Worm (Caenorhabditis elegans) whole organism, L4 larva: ENCODE measurements around the gene nlp-41.

Experiments used
- D1046.2 ChIP-seq: fragments of 200-800 bp; sonication (Bioruptor generic); IDR thresholded peaks from 2 replicates; pipeline ENCODE4 v1.3.6; 2022; ENCODE audit warnings: missing genetic modification characterization, missing compliant biosample characterization
- F10B5.3 ChIP-seq: sonication (generic microtip); optimal IDR thresholded peaks from 2 replicates; lab custom pipeline; 2016; ENCODE audit warnings: mild to moderate bottlenecking, missing genetic modification characterization, missing compliant biosample characterization
- F49E8.2 ChIP-seq: sonication (generic microtip); optimal IDR thresholded peaks from 2 replicates; lab custom pipeline; 2016; ENCODE audit warnings: missing compliant biosample characterization, mild to moderate bottlenecking, missing genetic modification characterization, borderline replicate concordance
- T20F7.1 ChIP-seq: fragments of 200-800 bp; sonication (Bioruptor generic); optimal IDR thresholded peaks from 2 replicates; lab custom pipeline; 2018; ENCODE audit warnings: mild to moderate bottlenecking, missing genetic modification characterization, missing compliant biosample characterization
- T26A8.4 ChIP-seq: fragments of 200-800 bp; sonication (Bioruptor generic); IDR thresholded peaks from 2 replicates; pipeline ENCODE4 v1.3.6; 2022; ENCODE audit warnings: missing genetic modification characterization, missing compliant biosample characterization
- Y105C5A.15 ChIP-seq: fragments of 200-800 bp; sonication (Bioruptor generic); IDR thresholded peaks from 2 replicates; pipeline ENCODE4 v1.3.6; 2022; ENCODE audit warnings: missing genetic modification characterization, missing compliant biosample characterization
- Y48G9A.11 ChIP-seq: fragments of 200-800 bp; sonication (Bioruptor generic); IDR thresholded peaks from 2 replicates; pipeline ENCODE4 v1.3.6; 2022; ENCODE audit warnings: missing genetic modification reagents, missing genetic modification characterization, missing compliant biosample characterization
- Y5F2A.4 ChIP-seq: fragments of 200-800 bp; sonication (Bioruptor generic); optimal IDR thresholded peaks from 2 replicates; lab custom pipeline; 2018; ENCODE audit warnings: mild to moderate bottlenecking, missing genetic modification characterization, missing compliant biosample characterization
- Y75B8A.6 ChIP-seq: fragments of 200-800 bp; sonication (Bioruptor generic); IDR thresholded peaks from 2 replicates; pipeline ENCODE4 v1.3.6; 2022; ENCODE audit warnings: missing genetic modification reagents, missing genetic modification characterization, missing compliant biosample characterization
- ZK546.5 ChIP-seq, 2 experiments: sonication (generic microtip); optimal IDR thresholded peaks; 2 replicates each; lab custom pipeline; 2017; ENCODE audit warnings: missing biosample characterization in 2 of 2, missing genetic modification characterization in 2 of 2
- aly-2 ChIP-seq: sonication (generic microtip); optimal IDR thresholded peaks from 2 replicates; lab custom pipeline; 2018; ENCODE audit warnings: missing biosample characterization, missing genetic modification characterization
- ceh-20 ChIP-seq: fragments of 200-800 bp; sonication (Bioruptor generic); IDR thresholded peaks from 2 replicates; pipeline ENCODE4 v1.3.6; 2022; ENCODE audit warnings: missing genetic modification reagents, missing genetic modification characterization, missing compliant biosample characterization
- ceh-32 ChIP-seq: sonication (generic microtip); optimal IDR thresholded peaks from 2 replicates; lab custom pipeline; 2016; ENCODE audit warnings: mild to moderate bottlenecking, missing genetic modification characterization, missing compliant biosample characterization; ENCODE audit not compliant: poor library complexity
- ces-1 ChIP-seq: fragments of 150-350 bp; sonication (generic microtip); optimal IDR thresholded peaks from 4 replicates; lab custom pipeline; 2014; ENCODE audit warnings: missing biosample characterization, missing genetic modification reagents, missing genetic modification characterization
- cey-2 ChIP-seq: sonication (generic microtip); optimal IDR thresholded peaks from 3 replicates; lab custom pipeline; 2017; ENCODE audit warnings: missing genetic modification characterization, mild to moderate bottlenecking, missing compliant biosample characterization, antibody characterized with exemption, borderline replicate concordance; ENCODE audit not compliant: insufficient read depth
- daf-16 ChIP-seq, 3 experiments: sonication (generic microtip); optimal IDR thresholded peaks; 2 replicates each; lab custom pipeline; 2016 to 2017; ENCODE audit warnings: missing genetic modification characterization in 3 of 3, missing genetic modification reagents in 3 of 3, mild to moderate bottlenecking in 2 of 3, missing compliant biosample characterization in 2 of 3, missing biosample characterization in 1 of 3, moderate library complexity in 1 of 3
- dmd-6 ChIP-seq: fragments of 200-800 bp; sonication (Bioruptor generic); IDR thresholded peaks from 2 replicates; pipeline ENCODE4 v1.3.6; 2022; ENCODE audit warnings: missing genetic modification reagents, missing genetic modification characterization, missing compliant biosample characterization
- dve-1 ChIP-seq: sonication (generic microtip); optimal IDR thresholded peaks from 2 replicates; lab custom pipeline; 2017; ENCODE audit warnings: antibody characterized with exemption, mild to moderate bottlenecking, missing genetic modification characterization, missing compliant biosample characterization; ENCODE audit not compliant: insufficient read depth
- egl-43 ChIP-seq: fragments of 200-800 bp; sonication (Bioruptor generic); IDR thresholded peaks from 2 replicates; pipeline ENCODE4 v1.3.6; 2022; ENCODE audit warnings: missing genetic modification reagents, missing genetic modification characterization, missing compliant biosample characterization
- fkh-10 ChIP-seq: fragments of 150-350 bp; optimal IDR thresholded peaks from 2 replicates; lab custom pipeline; 2014; ENCODE audit warnings: missing biosample characterization, missing genetic modification reagents, missing genetic modification characterization
- fos-1 ChIP-seq: fragments of 150-350 bp; optimal IDR thresholded peaks from 2 replicates; lab custom pipeline; 2014; ENCODE audit warnings: missing biosample characterization, missing genetic modification characterization
- gei-8 ChIP-seq: fragments of 200-800 bp; sonication (Bioruptor generic); optimal IDR thresholded peaks from 2 replicates; lab custom pipeline; 2018; ENCODE audit warnings: mild to moderate bottlenecking, missing genetic modification characterization, missing compliant biosample characterization
- hif-1 ChIP-seq, 2 experiments: sonication (generic microtip); optimal IDR thresholded peaks; 2 replicates each; lab custom pipeline; 2016 to 2017; ENCODE audit warnings: missing compliant biosample characterization in 2 of 2, missing genetic modification characterization in 2 of 2, missing genetic modification reagents in 2 of 2, missing genotype in 2 of 2, mild to moderate bottlenecking in 1 of 2
- hmg-1.1 ChIP-seq: fragments of 200-800 bp; sonication (Bioruptor generic); IDR thresholded peaks from 2 replicates; pipeline ENCODE4 v1.3.6; 2022; ENCODE audit warnings: missing genetic modification reagents, missing genetic modification characterization, missing compliant biosample characterization
- lim-7 ChIP-seq: fragments of 200-800 bp; sonication (Bioruptor generic); IDR thresholded peaks from 2 replicates; pipeline ENCODE4 v1.3.6; 2022; ENCODE audit warnings: missing genetic modification characterization, missing compliant biosample characterization
- lin-15B ChIP-seq: fragments of 150-350 bp; sonication (generic microtip); optimal IDR thresholded peaks from 3 replicates; lab custom pipeline; 2014; ENCODE audit warnings: missing biosample characterization, missing genetic modification characterization
- lin-39 ChIP-seq: fragments of 150-350 bp; optimal IDR thresholded peaks from 2 replicates; lab custom pipeline; 2014; ENCODE audit warnings: missing biosample characterization, missing genetic modification reagents, missing genetic modification characterization
- madf-5 ChIP-seq, 2 experiments: fragments of 200-800 bp; sonication (Bioruptor generic); IDR thresholded peaks; 2 replicates each; pipeline ENCODE4 v1.3.6; 2022; ENCODE audit warnings: missing compliant biosample characterization in 2 of 2, missing genetic modification characterization in 2 of 2
- madf-9 ChIP-seq: fragments of 200-800 bp; sonication (Bioruptor generic); conservative IDR thresholded peaks from 2 replicates; pipeline ENCODE4 v1.3.6; 2022; ENCODE audit warnings: missing genetic modification reagents, missing genetic modification characterization, missing compliant biosample characterization
- mdl-1 ChIP-seq, 2 experiments: fragments of 150-350 bp in 1 of 2; sonication (generic microtip) in 1 of 2; optimal IDR thresholded peaks; 2 replicates each; lab custom pipeline; 2014 to 2017; ENCODE audit warnings: missing biosample characterization in 2 of 2, missing genetic modification characterization in 2 of 2
- mdt-29 ChIP-seq: fragments of 200-800 bp; sonication (Bioruptor generic); IDR thresholded peaks from 2 replicates; pipeline ENCODE4 v1.3.6; 2022; ENCODE audit warnings: missing genetic modification reagents, missing genetic modification characterization, missing compliant biosample characterization
- mxl-2 ChIP-seq: fragments of 200-800 bp; sonication (Bioruptor generic); conservative IDR thresholded peaks from 2 replicates; pipeline ENCODE4 v1.3.6; 2022; ENCODE audit warnings: missing genetic modification reagents, missing genetic modification characterization, missing compliant biosample characterization
- mxl-3 ChIP-seq: fragments of 200-800 bp; sonication (Bioruptor generic); optimal IDR thresholded peaks from 2 replicates; lab custom pipeline; 2018; ENCODE audit warnings: mild to moderate bottlenecking, missing genetic modification characterization, missing compliant biosample characterization
- nhr-10 ChIP-seq: fragments of 150-350 bp; optimal IDR thresholded peaks from 2 replicates; lab custom pipeline; 2014; ENCODE audit warnings: missing biosample characterization, missing genetic modification characterization
- nhr-111 ChIP-seq: fragments of 200-800 bp; sonication (Bioruptor generic); optimal IDR thresholded peaks from 2 replicates; lab custom pipeline; 2018; ENCODE audit warnings: mild to moderate bottlenecking, missing genetic modification characterization, missing compliant biosample characterization
- nhr-25 ChIP-seq: sonication (generic microtip); optimal IDR thresholded peaks from 2 replicates; lab custom pipeline; 2017; ENCODE audit warnings: missing genetic modification characterization, mild to moderate bottlenecking, missing compliant biosample characterization, antibody characterized with exemption, moderate library complexity, borderline replicate concordance; ENCODE audit not compliant: insufficient read depth
- nhr-42 ChIP-seq: fragments of 200-800 bp; sonication (Bioruptor generic); IDR thresholded peaks from 2 replicates; pipeline ENCODE4 v1.3.6; 2022; ENCODE audit warnings: missing genetic modification characterization, missing compliant biosample characterization
- nhr-48 ChIP-seq: sonication (generic microtip); optimal IDR thresholded peaks from 2 replicates; lab custom pipeline; 2016; ENCODE audit warnings: mild to moderate bottlenecking, missing genetic modification characterization, missing compliant biosample characterization
- nhr-76 ChIP-seq: fragments of 150-350 bp; optimal IDR thresholded peaks from 2 replicates; lab custom pipeline; 2014; ENCODE audit warnings: missing biosample characterization, missing genetic modification characterization
- pha-4 ChIP-seq, 2 experiments: fragments of 150-350 bp in 1 of 2; fragments of 200-800 bp in 1 of 2; sonication (Bioruptor generic) in 1 of 2; IDR thresholded peaks in 1 of 2; optimal IDR thresholded peaks in 1 of 2; 2 replicates each; pipeline versions ENCODE4 v1.3.6 to Lab custom; 2014 to 2022; ENCODE audit warnings: missing genetic modification characterization in 2 of 2, missing genetic modification reagents in 2 of 2, missing biosample characterization in 1 of 2, missing compliant biosample characterization in 1 of 2
- rbr-2 ChIP-seq: sonication (generic microtip); optimal IDR thresholded peaks from 2 replicates; lab custom pipeline; 2016; ENCODE audit warnings: missing genotype, missing genetic modification characterization, missing compliant biosample characterization
- set-16 ChIP-seq: fragments of 200-800 bp; sonication (Bioruptor generic); IDR thresholded peaks from 2 replicates; pipeline ENCODE4 v1.3.6; 2022; ENCODE audit warnings: missing genetic modification reagents, missing genetic modification characterization, missing compliant biosample characterization
- spr-1 ChIP-seq: sonication (generic microtip); optimal IDR thresholded peaks from 2 replicates; lab custom pipeline; 2016; ENCODE audit warnings: mild to moderate bottlenecking, missing genetic modification characterization, missing compliant biosample characterization
- unc-130 ChIP-seq: sonication (generic microtip); optimal IDR thresholded peaks from 2 replicates; lab custom pipeline; 2016; ENCODE audit warnings: missing genetic modification reagents, missing genetic modification characterization, missing compliant biosample characterization
- zfp-2 ChIP-seq: sonication (generic microtip); optimal IDR thresholded peaks from 2 replicates; lab custom pipeline; 2016; ENCODE audit warnings: mild to moderate bottlenecking, missing genetic modification characterization, missing compliant biosample characterization
- zfp-3 ChIP-seq: fragments of 200-800 bp; sonication (Bioruptor generic); conservative IDR thresholded peaks from 2 replicates; pipeline ENCODE4 v1.3.6; 2022; ENCODE audit warnings: missing genetic modification reagents, missing genetic modification characterization, missing compliant biosample characterization
- zip-2 ChIP-seq: fragments of 150-350 bp; optimal IDR thresholded peaks from 2 replicates; lab custom pipeline; 2014; ENCODE audit warnings: missing biosample characterization, missing genetic modification characterization
- ztf-11 ChIP-seq: fragments of 150-350 bp; optimal IDR thresholded peaks from 2 replicates; lab custom pipeline; 2014; ENCODE audit warnings: missing biosample characterization, missing genetic modification characterization

The nlp-41 gene

DNA sequence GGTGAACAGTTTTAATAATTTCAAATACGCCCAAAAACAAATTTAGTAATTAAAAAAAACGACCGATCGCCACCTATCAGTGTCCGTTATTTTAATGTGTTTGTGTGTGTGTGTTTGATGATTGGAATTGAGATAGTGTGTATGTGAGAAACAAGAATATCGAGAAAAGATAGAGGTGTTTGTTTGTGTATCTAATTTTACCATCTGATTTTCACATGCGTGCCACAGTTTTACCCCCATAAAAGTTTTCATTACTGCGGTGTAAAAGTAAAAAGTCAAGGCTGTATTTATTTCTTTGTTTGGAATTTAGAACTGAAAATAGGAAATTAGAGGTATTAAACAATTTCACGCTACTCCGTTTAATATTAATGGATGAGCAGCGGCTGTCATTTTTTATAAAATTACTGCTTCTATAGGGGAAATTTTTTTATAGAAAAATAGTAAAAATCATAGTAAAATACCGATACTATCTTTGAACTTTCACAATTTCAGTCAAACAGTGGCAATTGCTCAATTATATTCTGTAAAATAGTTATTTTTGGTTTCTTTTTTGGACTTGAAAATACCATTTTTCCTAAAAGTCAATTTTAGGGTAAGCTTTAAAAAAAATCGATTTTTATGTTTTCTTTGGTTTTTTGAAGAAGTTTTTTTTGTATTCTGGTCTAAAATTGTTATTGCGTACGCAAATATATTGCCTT is 49.4 kb downstream of the nlp-41 start (continued):
- TF ChIP-seq mxl-3 (GFP tag; lab: Kevin White, UChicago) (peak; percentile 28), egl-43 (GFP tag; lab: Robert Waterston, UW) (no peak), lim-7 (no peak), set-16 (GFP tag; lab: Robert Waterston, UW) (no peak), aly-2 (tag; lab: Kevin White, UChicago) (no peak), unc-130 (GFP tag; lab: Kevin White, UChicago) (no peak), zfp-2 (tag; lab: Kevin White, UChicago) (no peak), Y105C5A.15 (GFP tag; lab: Robert Waterston, UW) (no peak), ZK546.5 (tag; optimal IDR thresholded peaks at IDR 0.05; lab: Kevin White, UChicago) (no peak), nhr-10 (tag; lab: Kevin White, UChicago) (no peak), nhr-48 (tag; lab: Kevin White, UChicago) (no peak), lin-39 (no peak), ceh-32 (tag; lab: Kevin White, UChicago) (no peak), fos-1 (tag; lab: Kevin White, UChicago) (no peak), spr-1 (tag; lab: Kevin White, UChicago) (no peak), dmd-6 (GFP tag; lab: Robert Waterston, UW) (peak; percentile 40), mxl-2 (GFP tag; lab: Robert Waterston, UW) (no peak), gei-8 (GFP tag; lab: Kevin White, UChicago) (no peak), nhr-76 (no peak), T20F7.1 (no peak), mdl-1 (tag; optimal IDR thresholded peaks at IDR 0.05; lab: Kevin White, UChicago) (peak in 1 of 2 experiments; percentile 66), Y75B8A.6 (no peak), lin-15B (tag; lab: Kevin White, UChicago) (no peak), nhr-25 (tag; lab: Kevin White, UChicago) (no peak), Y5F2A.4 (GFP tag; lab: Kevin White, UChicago) (no peak), ztf-11 (tag; lab: Kevin White, UChicago) (no peak), madf-5 (GFP tag; IDR thresholded peaks at IDR 0.05; lab: Robert Waterston, UW) (no peak), mdt-29 (GFP tag; lab: Robert Waterston, UW) (no peak), ceh-20 (no peak; the same call in 1 of the 2 replicates), Y48G9A.11 (GFP tag; lab: Robert Waterston, UW) (no peak), pha-4 (GFP tag; IDR thresholded peaks at IDR 0.05; lab: Robert Waterston, UW) (no peak), pha-4 (tag; optimal IDR thresholded peaks at IDR 0.05; lab: Kevin White, UChicago) (no peak), T26A8.4 (GFP tag; lab: Robert Waterston, UW) (no peak), fkh-10 (GFP tag; lab: Kevin White, UChicago) (no peak), zfp-3 (GFP tag; lab: Robert Waterston, UW) (peak; percentile 74), rbr-2 (tag; lab: Kevin White, UChicago) (no peak), zip-2 (tag; lab: Kevin White, UChicago) (no peak), F49E8.2 (tag; lab: Kevin White, UChicago) (no peak), hif-1 (tag; optimal IDR thresholded peaks at IDR 0.05; lab: Kevin White, UChicago) (peak in 1 of 2 experiments; percentile 28), madf-9 (0 out of 2 replicates have a peak, but pooled peaks have one; percentile 10), D1046.2 (GFP tag; lab: Robert Waterston, UW) (no peak), ces-1 (no peak), nhr-111 (GFP tag; lab: Kevin White, UChicago) (no peak), hmg-1.1 (GFP tag; lab: Robert Waterston, UW) (no peak), dve-1 (tag; lab: Kevin White, UChicago) (peak; percentile 15), cey-2 (tag; lab: Kevin White, UChicago) (no peak), F10B5.3 (tag; lab: Kevin White, UChicago) (no peak), nhr-42 (GFP tag; lab: Robert Waterston, UW) (no peak), daf-16 (GFP tag; optimal IDR thresholded peaks at IDR 0.05; lab: Kevin White, UChicago) (no peak), daf-16 (tag; optimal IDR thresholded peaks at IDR 0.05; lab: Kevin White, UChicago) (peak; percentile 71)
